Worm (Caenorhabditis elegans) whole organism, late embryonic: ENCODE measurements around the gene lev-1.

Source experiments
- C08G9.2 ChIP-seq: sonication (generic microtip); optimal IDR thresholded peaks from 2 replicates; lab custom pipeline; 2016; ENCODE audit warnings: mild to moderate bottlenecking, missing genetic modification characterization, moderate library complexity, missing compliant biosample characterization
- K02D7.2 ChIP-seq: sonication (generic microtip); optimal IDR thresholded peaks from 2 replicates; lab custom pipeline; 2017; ENCODE audit warnings: mild to moderate bottlenecking, missing genetic modification characterization, missing compliant biosample characterization
- Y22D7AL.16 ChIP-seq: sonication (generic microtip); optimal IDR thresholded peaks from 2 replicates; lab custom pipeline; 2016; ENCODE audit warnings: missing genetic modification characterization, missing compliant biosample characterization
- ama-1 ChIP-seq: fragments of 150-350 bp; optimal IDR thresholded peaks from 2 replicates; lab custom pipeline; 2014
- ceh-14 ChIP-seq: sonication (generic microtip); optimal IDR thresholded peaks from 2 replicates; lab custom pipeline; 2016; ENCODE audit warnings: missing genotype, missing genetic modification characterization, missing compliant biosample characterization
- ceh-19 ChIP-seq: fragments of 200-800 bp; sonication (Bioruptor generic); optimal IDR thresholded peaks from 2 replicates; lab custom pipeline; 2018; ENCODE audit warnings: mild to moderate bottlenecking, missing genetic modification characterization, missing compliant biosample characterization
- ceh-45 ChIP-seq: fragments of 200-800 bp; sonication (Bioruptor generic); IDR thresholded peaks from 2 replicates; pipeline ENCODE4 v1.3.6; 2022; ENCODE audit warnings: missing genetic modification reagents, missing genetic modification characterization, missing compliant biosample characterization
- ceh-9 ChIP-seq: sonication (generic microtip); optimal IDR thresholded peaks from 2 replicates; lab custom pipeline; 2016; ENCODE audit warnings: mild to moderate bottlenecking, missing genetic modification characterization, inconsistent platforms, missing compliant biosample characterization
- che-1 ChIP-seq: sonication (generic microtip); optimal IDR thresholded peaks from 2 replicates; lab custom pipeline; 2016; ENCODE audit warnings: mild to moderate bottlenecking, missing genetic modification characterization, missing compliant biosample characterization
- dmd-4 ChIP-seq: sonication (generic microtip); optimal IDR thresholded peaks from 2 replicates; lab custom pipeline; 2016; ENCODE audit warnings: borderline replicate concordance, missing genetic modification characterization, missing compliant biosample characterization
- dve-1 ChIP-seq: sonication (generic microtip); optimal IDR thresholded peaks from 2 replicates; lab custom pipeline; 2017; ENCODE audit warnings: antibody characterized with exemption, mild to moderate bottlenecking, missing genetic modification characterization, missing compliant biosample characterization
- elt-2 ChIP-seq: sonication (generic microtip); optimal IDR thresholded peaks from 2 replicates; lab custom pipeline; 2016; ENCODE audit warnings: missing genetic modification reagents, missing genetic modification characterization, missing compliant biosample characterization
- elt-4 ChIP-seq: sonication (generic microtip); optimal IDR thresholded peaks from 2 replicates; lab custom pipeline; 2016; ENCODE audit warnings: missing genetic modification characterization, missing compliant biosample characterization
- ets-4 ChIP-seq: sonication (generic microtip); optimal IDR thresholded peaks from 2 replicates; lab custom pipeline; 2016; ENCODE audit warnings: missing genetic modification characterization, missing compliant biosample characterization
- eyg-1 ChIP-seq: sonication (generic microtip); optimal IDR thresholded peaks from 2 replicates; lab custom pipeline; 2016; ENCODE audit warnings: missing genotype, missing genetic modification characterization, missing compliant biosample characterization
- fax-1 ChIP-seq: sonication (generic microtip); optimal IDR thresholded peaks from 2 replicates; lab custom pipeline; 2016; ENCODE audit warnings: missing genotype, missing genetic modification characterization, missing compliant biosample characterization
- hlh-30 ChIP-seq: sonication (generic microtip); optimal IDR thresholded peaks from 2 replicates; lab custom pipeline; 2017; ENCODE audit warnings: antibody characterized with exemption, missing genetic modification characterization, missing compliant biosample characterization; ENCODE audit not compliant: insufficient read depth
- hlh-8 ChIP-seq: sonication (generic microtip); optimal IDR thresholded peaks from 2 replicates; lab custom pipeline; 2016; ENCODE audit warnings: missing genotype, missing genetic modification characterization, missing compliant biosample characterization
- lin-11 ChIP-seq: fragments of 200-800 bp; sonication (Bioruptor generic); optimal IDR thresholded peaks from 2 replicates; lab custom pipeline; 2018; ENCODE audit warnings: mild to moderate bottlenecking, missing genetic modification characterization, missing compliant biosample characterization
- nfya-1 ChIP-seq: sonication (generic microtip); optimal IDR thresholded peaks from 2 replicates; lab custom pipeline; 2017; ENCODE audit warnings: missing genetic modification characterization, mild to moderate bottlenecking, missing compliant biosample characterization, antibody characterized with exemption, moderate library complexity
- nhr-232 ChIP-seq: sonication (generic microtip); optimal IDR thresholded peaks from 2 replicates; lab custom pipeline; 2016; ENCODE audit warnings: missing genetic modification characterization, missing compliant biosample characterization
- npax-4 ChIP-seq: sonication (generic microtip); optimal IDR thresholded peaks from 2 replicates; lab custom pipeline; 2016; ENCODE audit warnings: missing genetic modification characterization, missing compliant biosample characterization
- pag-3 ChIP-seq: sonication (generic microtip); optimal IDR thresholded peaks from 2 replicates; lab custom pipeline; 2016; ENCODE audit warnings: missing compliant biosample characterization, missing genetic modification characterization, borderline replicate concordance
- pqm-1 ChIP-seq: sonication (generic microtip); optimal IDR thresholded peaks from 2 replicates; lab custom pipeline; 2016; ENCODE audit warnings: missing genetic modification characterization, missing compliant biosample characterization
- pros-1 ChIP-seq: fragments of 150-350 bp; optimal IDR thresholded peaks from 2 replicates; lab custom pipeline; 2014; ENCODE audit warnings: missing biosample characterization, missing genetic modification reagents, missing genetic modification characterization
- ref-2 ChIP-seq: sonication (generic microtip); optimal IDR thresholded peaks from 2 replicates; lab custom pipeline; 2016; ENCODE audit warnings: missing genetic modification characterization, missing compliant biosample characterization
- rnt-1 ChIP-seq: sonication (generic microtip); optimal IDR thresholded peaks from 2 replicates; lab custom pipeline; 2016; ENCODE audit warnings: missing genetic modification characterization, missing compliant biosample characterization
- sox-4 ChIP-seq: sonication (generic microtip); optimal IDR thresholded peaks from 2 replicates; lab custom pipeline; 2017; ENCODE audit warnings: mild to moderate bottlenecking, missing genetic modification characterization, inconsistent platforms, missing compliant biosample characterization
- syd-9 ChIP-seq: sonication (generic microtip); optimal IDR thresholded peaks from 2 replicates; lab custom pipeline; 2016; ENCODE audit warnings: mild to moderate bottlenecking, missing genetic modification characterization, moderate library complexity, missing compliant biosample characterization
- tbx-2 ChIP-seq: sonication (generic microtip); optimal IDR thresholded peaks from 2 replicates; lab custom pipeline; 2016; ENCODE audit warnings: missing genetic modification characterization, missing compliant biosample characterization
- ttx-3 ChIP-seq: sonication (generic microtip); optimal IDR thresholded peaks from 2 replicates; lab custom pipeline; 2016; ENCODE audit warnings: missing genetic modification reagents, missing genetic modification characterization, missing compliant biosample characterization
- unc-55 ChIP-seq: sonication (generic microtip); optimal IDR thresholded peaks from 2 replicates; lab custom pipeline; 2017; ENCODE audit warnings: missing biosample characterization, missing genetic modification reagents, missing genetic modification characterization
- unc-86 ChIP-seq: sonication (generic microtip); optimal IDR thresholded peaks from 2 replicates; lab custom pipeline; 2016; ENCODE audit warnings: missing genetic modification characterization, missing compliant biosample characterization
- ztf-16 ChIP-seq: sonication (generic microtip); optimal IDR thresholded peaks from 2 replicates; lab custom pipeline; 2017; ENCODE audit warnings: missing genetic modification characterization, missing compliant biosample characterization

The lev-1 gene

DNA sequence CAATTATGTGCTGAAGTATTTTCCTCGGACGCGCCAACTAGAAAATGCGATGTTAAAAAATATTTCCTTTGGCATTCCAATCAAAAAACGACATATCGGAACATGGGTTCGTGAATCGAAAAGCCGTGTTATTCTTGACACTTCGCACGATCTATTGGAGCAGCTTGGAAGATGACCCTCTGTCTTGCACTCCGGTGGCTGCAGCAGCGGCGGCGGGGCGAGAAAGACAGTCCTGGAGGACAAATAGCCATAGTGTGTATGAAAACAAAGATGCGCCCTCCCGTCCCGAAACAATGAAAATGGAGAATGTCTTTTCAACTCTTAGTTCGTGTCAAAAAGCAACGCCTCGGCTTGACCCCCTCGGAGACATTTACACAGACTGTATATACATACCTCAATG lies 11.7 kb downstream of the lev-1 start:
- TF ChIP-seq eyg-1 (tag; lab: Kevin White, UChicago), result no peak
- no peak for TF ChIP-seq elt-2 (tag; lab: Kevin White, UChicago)
- no peak for TF ChIP-seq dmd-4 (tag; lab: Kevin White, UChicago)
- TF ChIP-seq sox-4 (tag; lab: Kevin White, UChicago), result no peak
- TF ChIP-seq fax-1, result no peak
- TF ChIP-seq syd-9 (tag; lab: Kevin White, UChicago), result no peak
- TF ChIP-seq hlh-30 (tag; lab: Kevin White, UChicago), result no peak
- TF ChIP-seq Y22D7AL.16 (tag; lab: Kevin White, UChicago), result no peak
- TF ChIP-seq pros-1 (tag; lab: Kevin White, UChicago), result no peak
- TF ChIP-seq rnt-1, result no peak
- no peak for TF ChIP-seq che-1 (tag; lab: Kevin White, UChicago)

DNA sequence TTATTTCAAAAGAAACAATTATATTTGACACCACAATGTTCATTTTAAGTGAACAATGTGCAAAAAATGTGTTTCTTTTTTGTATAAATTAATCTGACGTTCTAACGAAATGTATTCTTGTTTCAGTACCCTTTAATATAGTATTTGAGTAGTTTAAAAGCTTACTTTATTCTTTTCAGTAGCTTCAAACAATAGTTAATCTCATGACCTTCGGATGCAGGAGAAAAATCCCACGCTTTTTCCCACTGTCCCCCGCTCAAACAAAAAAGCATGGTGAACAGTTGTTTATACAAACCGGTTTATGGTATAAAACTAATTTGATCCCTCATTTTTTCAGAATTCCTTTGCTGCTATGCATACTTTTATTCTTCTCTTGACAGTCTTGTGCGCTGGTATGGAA lies 14.0 kb downstream of the lev-1 start, which contains the start of gene scl-14:
Gene scl-14 (plus strand): TSS at position 301 of the 400 bp plus-strand sequence.
- TF ChIP-seq K02D7.2 (tag; lab: Kevin White, UChicago) (no peak), dmd-4 (tag; lab: Kevin White, UChicago) (no peak), npax-4 (tag; lab: Kevin White, UChicago) (no peak), ttx-3 (tag; lab: Kevin White, UChicago) (no peak), C08G9.2 (tag; lab: Kevin White, UChicago) (no peak), ztf-16 (no peak)
- TF ChIP-seq, all 69 proteins: peak for 0

DNA sequence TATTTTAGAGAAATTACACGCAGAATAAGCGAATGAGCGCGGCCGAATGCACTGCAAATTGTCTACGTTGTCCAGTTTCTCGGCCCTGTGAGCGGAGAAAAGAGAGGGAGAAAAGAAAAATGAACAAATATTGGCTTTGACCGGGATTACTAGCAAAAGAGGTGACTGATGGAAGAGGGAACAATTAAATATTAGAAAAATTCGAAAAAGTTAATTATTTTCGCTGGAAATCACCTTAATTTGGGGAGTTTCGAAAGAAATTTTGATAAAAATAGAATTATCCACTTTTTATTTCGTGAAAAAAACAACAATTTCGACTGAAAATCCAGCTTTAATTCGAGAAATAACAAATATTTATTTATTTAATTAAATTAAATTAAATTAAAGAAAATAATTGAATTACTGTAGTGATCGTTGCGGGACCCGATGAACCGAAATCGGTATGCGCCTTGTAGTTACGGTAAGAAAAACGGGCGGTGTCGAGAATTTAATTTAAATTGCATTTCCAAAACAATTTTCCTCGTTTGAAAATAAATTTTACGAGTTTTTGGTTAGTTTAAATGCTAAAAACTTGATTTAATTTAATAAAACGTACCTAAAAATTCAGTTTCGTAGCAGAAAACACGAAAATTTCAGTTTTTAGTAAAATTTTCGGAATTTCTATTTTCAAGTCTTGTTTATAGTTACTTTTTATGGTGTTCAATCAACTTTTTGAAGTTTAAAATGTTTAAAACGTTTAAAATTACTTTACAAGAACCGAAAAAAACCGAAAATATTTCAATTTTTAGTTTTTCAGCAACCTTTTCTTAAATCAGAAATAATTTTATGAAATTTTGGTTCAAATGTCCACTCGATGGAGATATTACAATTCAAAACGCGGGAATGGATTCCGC lies 24.6 kb downstream of the lev-1 start, which contains the start of the genes crld-1 and msh-5:
Gene crld-1 (minus strand): TSS at position 51 of the 893 bp plus-strand sequence.
Gene msh-5 (plus strand): TSS at position 843 of the 893 bp plus-strand sequence.
- TF ChIP-seq ceh-9 (tag; lab: Kevin White, UChicago) (no peak), pag-3 (tag; lab: Kevin White, UChicago) (no peak), unc-86 (tag; lab: Kevin White, UChicago) (no peak), ref-2 (no peak), unc-55 (GFP tag; lab: Kevin White, UChicago) (no peak), lin-11 (tag; lab: Kevin White, UChicago) (no peak), ets-4 (tag; lab: Kevin White, UChicago) (no peak), nhr-232 (tag; lab: Kevin White, UChicago) (no peak), fax-1 (no peak), ceh-14 (tag; lab: Kevin White, UChicago) (no peak), rnt-1 (no peak), tbx-2 (tag; lab: Kevin White, UChicago) (no peak), hlh-8 (tag; lab: Kevin White, UChicago) (no peak), pqm-1 (tag; lab: Kevin White, UChicago) (no peak), dve-1 (tag; lab: Kevin White, UChicago) (no peak), ama-1 (lab: Kevin White, UChicago) (no peak), nfya-1 (tag; lab: Kevin White, UChicago) (no peak), dmd-4 (tag; lab: Kevin White, UChicago) (no peak), ceh-45 (GFP tag; lab: Robert Waterston, UW) (no peak), elt-4 (tag; lab: Kevin White, UChicago) (no peak)

DNA sequence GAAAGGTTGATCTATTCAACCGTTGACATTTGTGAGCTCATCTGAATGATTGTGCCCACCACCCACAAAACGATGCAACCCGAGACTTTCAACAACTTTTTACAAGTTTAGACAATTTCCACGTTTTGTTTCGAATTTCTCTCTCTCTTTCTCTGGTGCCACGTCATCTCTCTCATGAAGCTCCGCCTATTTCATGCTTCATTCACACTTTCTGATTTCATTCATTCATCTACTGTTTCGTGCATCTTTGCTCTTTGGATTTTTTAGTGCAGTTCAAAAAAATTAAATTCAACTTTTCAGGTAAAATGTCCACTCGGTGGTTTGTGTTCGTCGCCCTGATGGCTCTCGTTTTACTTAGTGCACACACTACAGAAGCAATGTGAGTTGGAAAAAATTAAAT lies 29.9 kb downstream of the lev-1 start, which contains the start of gene nlp-79:
Gene nlp-79 (plus strand): TSS at position 301 of the 400 bp plus-strand sequence.
- TF ChIP-seq K02D7.2 (tag; lab: Kevin White, UChicago), result no peak
- no peak for TF ChIP-seq elt-2 (tag; lab: Kevin White, UChicago)
- no peak for TF ChIP-seq che-1 (tag; lab: Kevin White, UChicago)
- TF ChIP-seq syd-9 (tag; lab: Kevin White, UChicago), result no peak
- no peak for TF ChIP-seq ceh-19 (GFP tag; lab: Kevin White, UChicago)
